Fruit fly (Drosophila melanogaster) whole organism, prepupa: ENCODE measurements around the gene CG42658.

ENCODE experiments used
- fkh ChIP-seq: fragments of 200-800 bp; sonication (Bioruptor generic); optimal IDR thresholded peaks from 3 replicates; lab custom pipeline; 2017; ENCODE audit warnings: missing biosample characterization, mild to moderate bottlenecking, missing genetic modification characterization, moderate library complexity
- spab ChIP-seq: fragments of 200-800 bp; sonication (Bioruptor generic); optimal IDR thresholded peaks from 2 replicates; lab custom pipeline; 2017; ENCODE audit warnings: missing biosample characterization, mild to moderate bottlenecking, missing genetic modification characterization, missing genetic modification reagents

DNA sequence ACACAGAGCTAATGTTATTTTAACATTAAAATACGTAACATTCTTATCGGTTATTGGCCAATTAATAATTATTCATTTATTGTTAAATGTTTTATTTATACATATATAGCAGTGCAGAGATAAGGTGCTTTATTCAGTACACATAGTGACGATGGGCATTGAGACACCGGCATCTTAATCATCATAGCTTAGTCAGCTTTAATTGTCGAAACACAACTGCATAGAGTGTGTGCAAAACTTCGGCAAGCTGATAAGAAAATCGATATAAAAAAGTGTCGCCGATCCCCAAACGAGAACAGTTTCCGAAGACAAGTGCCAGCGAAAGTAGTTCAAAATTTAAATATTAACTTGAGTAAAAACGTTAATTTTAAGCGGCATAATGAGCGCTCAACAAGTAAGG, 19.9 kb upstream of the CG42658 start, which contains the start of gene CG16995:
- no peak for TF ChIP-seq fkh (GFP tag; lab: Kevin White, UChicago)
- no peak for TF ChIP-seq spab (GFP tag; lab: Kevin White, UChicago)
